Fruit fly (Drosophila melanogaster): ENCODE results near the gene up.

Gene up

DNA sequence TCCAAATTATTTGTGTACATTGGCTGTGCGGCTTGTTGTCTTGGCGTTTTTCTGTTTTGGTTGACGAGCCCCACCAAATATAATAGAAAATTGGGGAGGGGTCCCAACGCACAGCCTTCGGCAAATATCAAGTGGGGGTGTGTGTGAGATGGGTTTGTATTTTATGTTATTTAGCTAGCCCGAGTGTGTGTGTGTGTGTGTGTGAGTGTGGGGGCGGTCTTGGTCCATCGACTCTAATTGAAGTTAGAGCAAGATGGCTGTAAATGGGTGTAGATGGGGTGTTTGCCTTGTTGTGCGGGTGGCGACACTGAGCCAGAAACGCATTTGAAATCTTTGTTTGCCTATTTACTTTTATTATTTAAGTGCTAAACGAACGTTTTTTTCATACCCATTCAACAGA, 30.2 kb upstream of the up start (continued):
- TF ChIP-seq CG6813 (GFP tag; optimal IDR thresholded peaks at IDR 0.05) (peak; percentile 25), Nf-YA (GFP tag; IDR thresholded peaks at IDR 0.05) (0 out of 2 replicates have a peak, but pooled peaks have one; percentile 15), Bdp1 (GFP tag; optimal IDR thresholded peaks at IDR 0.05) (no peak), CG2875 (GFP tag; optimal IDR thresholded peaks at IDR 0.05) (peak; percentile 3), Fer3 (tag; optimal IDR thresholded peaks at IDR 0.05) (peak; percentile 9), CG11695 (GFP tag; IDR thresholded peaks at IDR 0.05) (peak; percentile 15; the same call in 1 of the 3 replicates), p53 (GFP tag; optimal IDR thresholded peaks at IDR 0.05) (no peak), CG3281 (GFP tag; optimal IDR thresholded peaks at IDR 0.05) (peak; percentile 23), CG17912 (GFP tag; optimal IDR thresholded peaks at IDR 0.05) (no peak), onecut (GFP tag; IDR thresholded peaks at IDR 0.05) (no peak), Hand (GFP tag; optimal IDR thresholded peaks at IDR 0.05) (no peak), PHDP (tag; optimal IDR thresholded peaks at IDR 0.05) (no peak), CG32532 (GFP tag; IDR thresholded peaks at IDR 0.05) (0 out of 2 replicates have a peak, but pooled peaks have one; percentile 24), CG9876 (GFP tag; optimal IDR thresholded peaks at IDR 0.05) (no peak), seq (GFP tag; IDR thresholded peaks at IDR 0.05) (peak; percentile 37; the same call in 1 of the 2 replicates), otp (GFP tag; IDR thresholded peaks at IDR 0.05) (no peak), CG10209 (GFP tag; optimal IDR thresholded peaks at IDR 0.05) (peak; percentile 9), CG11560 (tag; IDR thresholded peaks at IDR 0.05) (no peak), Atf3 (GFP tag; optimal IDR thresholded peaks at IDR 0.05) (no peak), cg (GFP tag; optimal IDR thresholded peaks at IDR 0.05) (peak; percentile 42), sqz (GFP tag; optimal IDR thresholded peaks at IDR 0.05) (no peak), gro (GFP tag; optimal IDR thresholded peaks at IDR 0.05) (no peak), Dfd (GFP tag; optimal IDR thresholded peaks at IDR 0.05) (no peak), Asciz (GFP tag; optimal IDR thresholded peaks at IDR 0.05) (peak; percentile 36), tll (GFP tag; optimal IDR thresholded peaks at IDR 0.05) (no peak), CG10147 (GFP tag; optimal IDR thresholded peaks at IDR 0.05) (no peak), dmrt99B (tag; optimal IDR thresholded peaks at IDR 0.05) (peak; percentile 29), Dbx (GFP tag; IDR thresholded peaks at IDR 0.05) (0 out of 3 replicates have a peak, but pooled peaks have one; percentile 40), rib (GFP tag; IDR thresholded peaks at IDR 0.05) (no peak), Abd-B (GFP tag; optimal IDR thresholded peaks at IDR 0.05) (no peak), ems (GFP tag; optimal IDR thresholded peaks at IDR 0.05) (no peak), Rfx (GFP tag; IDR thresholded peaks at IDR 0.05) (peak; percentile 46; the same call in 1 of the 2 replicates), abd-A (tag; optimal IDR thresholded peaks at IDR 0.05) (peak; percentile 37), CG13287 (GFP tag; IDR thresholded peaks at IDR 0.05; ENCODE audit: partially characterized antibody) (no peak), CG17361 (GFP tag; IDR thresholded peaks at IDR 0.05) (no peak), Ada2b (GFP tag; IDR thresholded peaks at IDR 0.05) (no peak), CG13894 (tag; optimal IDR thresholded peaks at IDR 0.05) (peak; percentile 54), sisA (GFP tag; IDR thresholded peaks at IDR 0.05) (no peak), gem (tag; optimal IDR thresholded peaks at IDR 0.05) (peak; percentile 17), CG6272 (GFP tag; IDR thresholded peaks at IDR 0.05) (no peak), sna (GFP tag; IDR thresholded peaks at IDR 0.05; ENCODE audit: partially characterized antibody) (no peak), Camta (GFP tag; optimal IDR thresholded peaks at IDR 0.05) (no peak), Neu2 (GFP tag; optimal IDR thresholded peaks at IDR 0.05; ENCODE audit: borderline replicate concordance) (no peak), Dip3 (GFP tag; optimal IDR thresholded peaks at IDR 0.05) (no peak), emc (GFP tag; optimal IDR thresholded peaks at IDR 0.05) (no peak), grn (GFP tag; optimal IDR thresholded peaks at IDR 0.05) (no peak), gcm (GFP tag; optimal IDR thresholded peaks at IDR 0.05) (peak; percentile 11), Sox100B (GFP tag; optimal IDR thresholded peaks at IDR 0.05) (peak; percentile 27), Atf6 (GFP tag; IDR thresholded peaks at IDR 0.05) (peak; percentile 9; the same call in 1 of the 2 replicates), jumu (GFP tag; optimal IDR thresholded peaks at IDR 0.05) (no peak), TFAM (GFP tag; optimal IDR thresholded peaks at IDR 0.05) (no peak)
